Fruit fly (Drosophila melanogaster): ENCODE results near the gene Tace.

Tace gene

dm6 chr3R:30014480-30014879 lies 14.2 kb downstream of the Tace start:
- TF ChIP-seq Snoo (tag; optimal IDR thresholded peaks at IDR 0.05): no peak
- no peak for TF ChIP-seq Pif1B (GFP tag; optimal IDR thresholded peaks at IDR 0.05)
- no peak for TF ChIP-seq Pif1A (GFP tag; optimal IDR thresholded peaks at IDR 0.05)
- TF ChIP-seq CG32121 (GFP tag; IDR thresholded peaks at IDR 0.05): no peak
- no peak for TF ChIP-seq rn (GFP tag; IDR thresholded peaks at IDR 0.05)
- no peak for TF ChIP-seq CG4496 (GFP tag; IDR thresholded peaks at IDR 0.05)
- TF ChIP-seq CG17806 (tag; optimal IDR thresholded peaks at IDR 0.05): no peak

dm6 chr3R:30014977-30015514 lies 14.7 kb downstream of the Tace start, which contains the start of gene CG7920:
CG7920 (minus strand) TSS chr3R:30015284.
- TF ChIP-seq CG32121 (GFP tag; IDR thresholded peaks at IDR 0.05) (0 out of 2 replicates have a peak, but pooled peaks have one; percentile 24), Ets98B (GFP tag; IDR thresholded peaks at IDR 0.05) (peak; percentile 40; the same call in 1 of the 2 replicates), EcR (GFP tag; optimal IDR thresholded peaks at IDR 0.05) (no peak), CG34367 (tag; optimal IDR thresholded peaks at IDR 0.05) (peak; percentile 7), D1 (tag; optimal IDR thresholded peaks at IDR 0.05) (no peak), CG4496 (GFP tag; IDR thresholded peaks at IDR 0.05) (0 out of 3 replicates have a peak, but pooled peaks have one; percentile 36), CG17806 (tag; optimal IDR thresholded peaks at IDR 0.05) (peak; percentile 6), CG14655 (GFP tag; optimal IDR thresholded peaks at IDR 0.05) (no peak), CG8301 (tag; optimal IDR thresholded peaks at IDR 0.05) (peak; percentile 6), CG13204 (GFP tag; optimal IDR thresholded peaks at IDR 0.05) (peak; percentile 45), CG8159 (tag; optimal IDR thresholded peaks at IDR 0.05) (no peak), CG12605 (GFP tag; IDR thresholded peaks at IDR 0.05) (peak; percentile 44; the same call in 1 of the 2 replicates), rn (GFP tag; IDR thresholded peaks at IDR 0.05) (no peak)

- TF ChIP-seq CG15710 (tag; optimal IDR thresholded peaks at IDR 0.05): peak; percentile 9
- peak; percentile 57 for TF ChIP-seq Ets98B (GFP tag; IDR thresholded peaks at IDR 0.05)
- TF ChIP-seq CG17806 (tag; optimal IDR thresholded peaks at IDR 0.05): peak; percentile 8
- peak; percentile 64; the same call in 2 of the 3 replicates for TF ChIP-seq CG4496 (GFP tag; IDR thresholded peaks at IDR 0.05)
- peak; percentile 20 for TF ChIP-seq CG9948 (tag; optimal IDR thresholded peaks at IDR 0.05)
- TF ChIP-seq fd96Ca (GFP tag; IDR thresholded peaks at IDR 0.05): peak; percentile 37; the same call in 1 of the 3 replicates
- TF ChIP-seq CG8301 (tag; optimal IDR thresholded peaks at IDR 0.05): peak; percentile 44
- 0 out of 2 replicates have a peak, but pooled peaks have one; percentile 21 for TF ChIP-seq rn (GFP tag; IDR thresholded peaks at IDR 0.05)
- peak; percentile 73 for TF ChIP-seq CG32121 (GFP tag; IDR thresholded peaks at IDR 0.05)
- peak; percentile 27 for TF ChIP-seq CG8159 (tag; optimal IDR thresholded peaks at IDR 0.05)
- TF ChIP-seq CG14655 (GFP tag; optimal IDR thresholded peaks at IDR 0.05): no peak
- no peak for TF ChIP-seq EcR (GFP tag; optimal IDR thresholded peaks at IDR 0.05)
- TF ChIP-seq Snoo (tag; optimal IDR thresholded peaks at IDR 0.05): no peak
- no peak for TF ChIP-seq D1 (tag; optimal IDR thresholded peaks at IDR 0.05)
Observed at dm6 chr3R:30021009-30021408, 20.7 kb downstream of the Tace start.

dm6 chr3R:30021559-30022451 lies 21.5 kb downstream of the Tace start, which contains the start of gene Mgat2:
Mgat2 (minus strand) TSS chr3R:30022221.
- TF ChIP-seq CG34367 (tag; optimal IDR thresholded peaks at IDR 0.05) (no peak), CG8301 (tag; optimal IDR thresholded peaks at IDR 0.05) (no peak), Ets98B (GFP tag; IDR thresholded peaks at IDR 0.05) (peak; percentile 65; the same call in 1 of the 2 replicates), CG17806 (tag; optimal IDR thresholded peaks at IDR 0.05) (peak; percentile 2), CG15710 (tag; optimal IDR thresholded peaks at IDR 0.05) (no peak), CG12605 (GFP tag; IDR thresholded peaks at IDR 0.05) (peak; percentile 47), CG32121 (GFP tag; IDR thresholded peaks at IDR 0.05) (no peak; the same call in 1 of the 2 replicates), Pif1A (GFP tag; optimal IDR thresholded peaks at IDR 0.05) (no peak), D1 (tag; optimal IDR thresholded peaks at IDR 0.05) (no peak), CG4496 (GFP tag; IDR thresholded peaks at IDR 0.05) (peak; percentile 61; the same call in 2 of the 3 replicates), Pif1B (GFP tag; optimal IDR thresholded peaks at IDR 0.05) (no peak), CG14655 (GFP tag; optimal IDR thresholded peaks at IDR 0.05) (no peak), Snoo (tag; optimal IDR thresholded peaks at IDR 0.05) (peak; percentile 17), CG10348 (GFP tag; IDR thresholded peaks at IDR 0.05) (no peak), EcR (GFP tag; optimal IDR thresholded peaks at IDR 0.05) (no peak), fd96Ca (GFP tag; IDR thresholded peaks at IDR 0.05) (no peak), CG13204 (GFP tag; optimal IDR thresholded peaks at IDR 0.05) (peak; percentile 98), CG9948 (tag; optimal IDR thresholded peaks at IDR 0.05) (no peak), rn (GFP tag; IDR thresholded peaks at IDR 0.05) (no peak)

- no peak for TF ChIP-seq gl (tag; optimal IDR thresholded peaks at IDR 0.05)
- no peak for TF ChIP-seq CG32121 (GFP tag; IDR thresholded peaks at IDR 0.05)
- TF ChIP-seq CG8301 (tag; optimal IDR thresholded peaks at IDR 0.05): no peak
- TF ChIP-seq fd96Ca (GFP tag; IDR thresholded peaks at IDR 0.05): no peak
- peak; percentile 93 for TF ChIP-seq EcR (GFP tag; optimal IDR thresholded peaks at IDR 0.05)
- TF ChIP-seq Snoo (tag; optimal IDR thresholded peaks at IDR 0.05): no peak
- no peak for TF ChIP-seq CG9948 (tag; optimal IDR thresholded peaks at IDR 0.05)
- no peak for TF ChIP-seq CG34367 (tag; optimal IDR thresholded peaks at IDR 0.05)
Observed at dm6 chr3R:30022452-30023028, 22.2 kb downstream of the Tace start, which contains the start of the genes RpS28a and Axn. RpS28a (minus strand) TSS chr3R:30022648. Axn (plus strand) TSS chr3R:30022842.

Data from whole organism, pupa.